Fruit fly (Drosophila melanogaster): Measurements from ENCODE around the gene MFS18.

The MFS18 gene

dm6 chr2L:4440881-4441737, 7.3 kb downstream of the MFS18 start, which contains the start of gene CG15431:
Gene CG15431, minus strand, starts transcription at chr2L:4441282.
- no peak for TF ChIP-seq Abd-B (GFP tag; optimal IDR thresholded peaks at IDR 0.05)
- no peak for TF ChIP-seq fru (GFP tag; optimal IDR thresholded peaks at IDR 0.05)
- no peak for TF ChIP-seq Dfd (GFP tag; optimal IDR thresholded peaks at IDR 0.05)
- no peak for TF ChIP-seq dsf (GFP tag; optimal IDR thresholded peaks at IDR 0.05; ENCODE audit: borderline replicate concordance)
- no peak for TF ChIP-seq CG9705 (GFP tag; optimal IDR thresholded peaks at IDR 0.05)
- TF ChIP-seq h (GFP tag; optimal IDR thresholded peaks at IDR 0.05): no peak
- no peak for TF ChIP-seq CrebA (GFP tag; optimal IDR thresholded peaks at IDR 0.05; ENCODE audit: borderline replicate concordance)
- TF ChIP-seq pan (optimal IDR thresholded peaks at IDR 0.05): no peak
- no peak for TF ChIP-seq lola (GFP tag; optimal IDR thresholded peaks at IDR 0.05)
- TF ChIP-seq dl (GFP tag; optimal IDR thresholded peaks at IDR 0.05; ENCODE audit: insufficient read depth in 1 of 2, partially characterized antibody in 2 of 2): no peak
- TF ChIP-seq foxo (GFP tag; optimal IDR thresholded peaks at IDR 0.05): no peak
- TF ChIP-seq dmrt93B (GFP tag; optimal IDR thresholded peaks at IDR 0.05): no peak
- TF ChIP-seq Hr78 (GFP tag; optimal IDR thresholded peaks at IDR 0.05): no peak
- no peak for TF ChIP-seq psq (GFP tag; optimal IDR thresholded peaks at IDR 0.05)
- no peak for TF ChIP-seq Vsx2 (GFP tag; optimal IDR thresholded peaks at IDR 0.05; ENCODE audit: partially characterized antibody)
- no peak for TF ChIP-seq HLH106 (tag; optimal IDR thresholded peaks at IDR 0.05)
- no peak for TF ChIP-seq sv (GFP tag; optimal IDR thresholded peaks at IDR 0.05)
- TF ChIP-seq sage (GFP tag; optimal IDR thresholded peaks at IDR 0.05): no peak
- TF ChIP-seq N (GFP tag; optimal IDR thresholded peaks at IDR 0.05): no peak

- no peak for TF ChIP-seq Myc (optimal IDR thresholded peaks at IDR 0.05)
- TF ChIP-seq Sp1 (GFP tag; optimal IDR thresholded peaks at IDR 0.05): no peak
- TF ChIP-seq N (GFP tag; optimal IDR thresholded peaks at IDR 0.05): no peak
- TF ChIP-seq Abd-B (GFP tag; optimal IDR thresholded peaks at IDR 0.05): no peak
- no peak for TF ChIP-seq lola (GFP tag; optimal IDR thresholded peaks at IDR 0.05)
- TF ChIP-seq Hr83 (GFP tag; optimal IDR thresholded peaks at IDR 0.05; ENCODE audit: poor library complexity, severe bottlenecking): no peak
- no peak for TF ChIP-seq foxo (GFP tag; optimal IDR thresholded peaks at IDR 0.05)
- TF ChIP-seq sv (GFP tag; optimal IDR thresholded peaks at IDR 0.05): no peak
- TF ChIP-seq Vsx2 (GFP tag; optimal IDR thresholded peaks at IDR 0.05; ENCODE audit: partially characterized antibody): no peak
- TF ChIP-seq Hnf4 (GFP tag; optimal IDR thresholded peaks at IDR 0.05): no peak
- TF ChIP-seq tai (GFP tag; optimal IDR thresholded peaks at IDR 0.05): no peak
- TF ChIP-seq Mio (GFP tag; optimal IDR thresholded peaks at IDR 0.05): no peak
- no peak for TF ChIP-seq Jra (GFP tag; optimal IDR thresholded peaks at IDR 0.05)
- no peak for TF ChIP-seq ey (GFP tag; optimal IDR thresholded peaks at IDR 0.05)
- no peak for TF ChIP-seq fru (GFP tag; optimal IDR thresholded peaks at IDR 0.05)
- TF ChIP-seq br (GFP tag; optimal IDR thresholded peaks at IDR 0.05): no peak
- TF ChIP-seq Dfd (GFP tag; optimal IDR thresholded peaks at IDR 0.05): no peak
- TF ChIP-seq CrebA (GFP tag; optimal IDR thresholded peaks at IDR 0.05; ENCODE audit: borderline replicate concordance): no peak
- TF ChIP-seq usp (GFP tag; optimal IDR thresholded peaks at IDR 0.05): no peak
- no peak for TF ChIP-seq jim (GFP tag; optimal IDR thresholded peaks at IDR 0.05)
These were observed 10.9 kb downstream of the MFS18 start, which contains the start of gene CG43056 for dm6 chr2L:4437487-4437886. Gene CG43056, plus strand, starts transcription at chr2L:4437787.

DNA sequence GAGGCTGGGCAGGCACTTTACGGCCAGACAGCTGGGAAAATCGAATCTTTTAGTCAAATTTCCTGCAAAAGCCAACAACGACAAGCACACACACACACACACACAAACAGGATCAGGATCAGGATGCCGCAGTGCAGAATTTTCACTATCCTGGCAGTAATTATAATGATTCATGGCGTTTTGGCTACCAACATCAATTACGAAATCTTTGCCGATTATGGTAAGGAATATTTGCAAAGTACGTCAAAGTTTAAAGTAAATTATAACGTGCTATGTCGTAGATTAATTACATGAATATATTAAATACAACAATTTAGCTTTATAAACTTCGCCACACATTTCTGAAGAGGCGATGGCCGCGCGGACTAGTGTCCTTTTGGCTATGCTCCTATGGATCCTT, 14.8 kb downstream of the MFS18 start, which contains the start of the genes CG34177 and CG34178:
TSS of gene CG34177 (plus strand) at position 301 of the 400 bp plus-strand sequence.
TSS of gene CG34178 (plus strand) at position 301 of the 400 bp plus-strand sequence.
- TF ChIP-seq dmrt93B (GFP tag; optimal IDR thresholded peaks at IDR 0.05) (no peak), jim (GFP tag; optimal IDR thresholded peaks at IDR 0.05) (no peak), Sp1 (GFP tag; optimal IDR thresholded peaks at IDR 0.05) (no peak), lola (GFP tag; optimal IDR thresholded peaks at IDR 0.05) (no peak), Abd-B (GFP tag; optimal IDR thresholded peaks at IDR 0.05) (no peak), N (GFP tag; optimal IDR thresholded peaks at IDR 0.05) (no peak), Vsx2 (GFP tag; optimal IDR thresholded peaks at IDR 0.05; ENCODE audit: partially characterized antibody) (no peak), dl (GFP tag; optimal IDR thresholded peaks at IDR 0.05; ENCODE audit: insufficient read depth in 1 of 2, partially characterized antibody in 2 of 2) (no peak), CG32264 (GFP tag; optimal IDR thresholded peaks at IDR 0.05) (no peak), CG9705 (GFP tag; optimal IDR thresholded peaks at IDR 0.05) (no peak), HLH106 (tag; optimal IDR thresholded peaks at IDR 0.05) (no peak), dsf (GFP tag; optimal IDR thresholded peaks at IDR 0.05; ENCODE audit: borderline replicate concordance) (no peak), sage (GFP tag; optimal IDR thresholded peaks at IDR 0.05) (no peak), br (GFP tag; optimal IDR thresholded peaks at IDR 0.05) (no peak), Dfd (GFP tag; optimal IDR thresholded peaks at IDR 0.05) (no peak), Jra (GFP tag; optimal IDR thresholded peaks at IDR 0.05) (no peak), foxo (GFP tag; optimal IDR thresholded peaks at IDR 0.05) (no peak), pan (optimal IDR thresholded peaks at IDR 0.05) (no peak), Hr83 (GFP tag; optimal IDR thresholded peaks at IDR 0.05; ENCODE audit: poor library complexity, severe bottlenecking) (no peak), Dif (GFP tag; optimal IDR thresholded peaks at IDR 0.05; ENCODE audit: partially characterized antibody) (no peak)
